Worm (Caenorhabditis elegans): ENCODE data around the gene F49F1.4.

DNA sequence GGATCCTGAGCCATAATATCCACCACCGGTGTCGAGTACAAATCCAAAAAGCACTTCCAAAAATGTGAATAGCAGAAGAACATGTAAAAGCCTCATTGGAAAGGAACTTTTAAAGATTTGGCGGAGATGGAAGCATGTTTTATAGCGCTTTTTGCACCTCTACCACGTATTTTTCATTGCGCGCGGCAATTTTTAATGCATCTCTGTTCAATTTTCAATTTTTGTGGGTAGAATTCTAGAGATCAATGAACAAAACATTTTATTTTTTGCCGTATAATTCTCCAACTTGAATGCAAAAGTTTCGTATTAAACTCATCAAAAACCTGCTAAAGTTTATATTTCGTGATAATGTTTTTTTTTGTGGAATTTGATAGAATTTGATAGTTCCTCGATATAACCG, 21.9 kb upstream of the F49F1.4 start, which contains the start of gene F49F1.9:
- TF ChIP-seq cnd-1 (tag; optimal IDR thresholded peaks at IDR 0.05) (no peak), nhr-28 (tag; optimal IDR thresholded peaks at IDR 0.05) (no peak), elt-3 (tag; optimal IDR thresholded peaks at IDR 0.05) (no peak), nhr-76 (tag; optimal IDR thresholded peaks at IDR 0.05) (no peak), ces-1 (GFP tag; optimal IDR thresholded peaks at IDR 0.05) (no peak), unc-39 (tag; optimal IDR thresholded peaks at IDR 0.05) (no peak), nhr-12 (tag; optimal IDR thresholded peaks at IDR 0.05) (no peak)

Data from whole organism, mixed stage, embryonic.